Worm (Caenorhabditis elegans): Measurements from ENCODE around the gene msd-4.

DNA sequence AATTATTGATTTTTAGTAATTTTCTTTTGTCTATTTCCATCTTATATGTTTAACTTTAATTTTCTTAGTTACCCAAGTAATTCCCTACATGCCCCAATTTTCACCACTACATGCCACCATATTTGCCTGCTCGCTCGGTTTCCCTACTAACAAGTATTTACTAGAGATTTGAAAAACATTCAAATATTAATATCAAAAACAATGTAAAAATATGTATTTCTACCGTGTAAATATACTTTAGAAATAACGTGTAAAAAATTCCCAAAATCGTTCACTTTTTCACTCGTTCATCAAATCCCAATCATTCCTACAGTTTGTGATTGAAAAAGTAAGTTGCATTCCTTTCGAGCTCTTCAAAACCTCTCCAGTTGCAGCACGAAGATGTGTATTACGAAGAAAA, 41.9 kb downstream of the msd-4 start, which contains the start of gene F26A1.3:
- TF ChIP-seq flt-1 (GFP tag; IDR thresholded peaks at IDR 0.05) = no peak
- TF ChIP-seq cog-1 (tag; optimal IDR thresholded peaks at IDR 0.05) = no peak
- no peak for TF ChIP-seq ztf-23 (GFP tag; IDR thresholded peaks at IDR 0.05)
- no peak for TF ChIP-seq tab-1 (GFP tag; IDR thresholded peaks at IDR 0.05)
- TF ChIP-seq T22C8.4 (GFP tag; IDR thresholded peaks at IDR 0.05) = no peak

Data from whole organism, midembryonic.